Fruit fly (Drosophila melanogaster): Measurements from ENCODE around the gene Ntl.

The Ntl gene

dm6 chr2L:7756835-7757234 is 46.2 kb downstream of the Ntl start:
- TF ChIP-seq br (GFP tag; optimal IDR thresholded peaks at IDR 0.05) (no peak), OdsH (GFP tag; optimal IDR thresholded peaks at IDR 0.05) (no peak), psq (GFP tag; optimal IDR thresholded peaks at IDR 0.05) (no peak)
